Fruit fly (Drosophila melanogaster) whole organism, embryonic: ENCODE measurements around the gene Mnn1.

ENCODE experiments used
- CG12155 ChIP-seq: fragments of 200-800 bp; sonication (Bioruptor generic); optimal IDR thresholded peaks from 3 replicates; lab custom pipeline; 2016; ENCODE audit warnings: missing biosample characterization, missing genetic modification characterization
- CG2129 ChIP-seq: fragments of 200-800 bp; sonication (Bioruptor generic); IDR thresholded peaks from 2 replicates; pipeline ENCODE4 v1.3.6; 2022; ENCODE audit warnings: missing biosample characterization, missing genetic modification characterization; ENCODE audit not compliant: partially characterized antibody
- CG6175 ChIP-seq: fragments of 200-800 bp; sonication (Bioruptor generic); IDR thresholded peaks from 3 replicates; pipeline ENCODE4 v1.3.6; 2022; ENCODE audit warnings: missing biosample characterization, missing genetic modification characterization
- CG6813 ChIP-seq: fragments of 200-800 bp; sonication (Bioruptor generic); optimal IDR thresholded peaks from 2 replicates; lab custom pipeline; 2017; ENCODE audit warnings: missing biosample characterization, missing genetic modification characterization, mild to moderate bottlenecking, moderate library complexity, missing genetic modification reagents
- Dad ChIP-seq: fragments of 200-800 bp; sonication (Bioruptor generic); optimal IDR thresholded peaks from 3 replicates; lab custom pipeline; 2016; ENCODE audit warnings: missing biosample characterization, missing genetic modification characterization
- Hmx ChIP-seq: fragments of 200-800 bp; sonication (Bioruptor generic); optimal IDR thresholded peaks from 2 replicates; lab custom pipeline; 2016; ENCODE audit warnings: missing biosample characterization, missing genetic modification characterization
- Nf-YA ChIP-seq: fragments of 200-800 bp; sonication (Bioruptor generic); IDR thresholded peaks from 2 replicates; pipeline ENCODE4 v1.3.6; 2022; ENCODE audit warnings: missing biosample characterization, missing genetic modification characterization
- ash1 ChIP-seq: fragments of 200-800 bp; sonication (Bioruptor generic); optimal IDR thresholded peaks from 2 replicates; lab custom pipeline; 2018; ENCODE audit warnings: missing biosample characterization, mild to moderate bottlenecking, missing genetic modification characterization
- cad ChIP-seq: fragments of >200 bp; optimal IDR thresholded peaks from 2 replicates; lab custom pipeline; 2017; ENCODE audit warnings: missing biosample characterization, missing genetic modification characterization
- cato ChIP-seq: fragments of 200-800 bp; sonication (Bioruptor generic); optimal IDR thresholded peaks from 2 replicates; lab custom pipeline; 2016; ENCODE audit warnings: missing biosample characterization, missing genetic modification characterization, borderline replicate concordance
- insv ChIP-seq, 2 experiments: fragments of 200-800 bp; sonication (Bioruptor generic); optimal IDR thresholded peaks; 3 replicates each; lab custom pipeline; 2016 to 2018; ENCODE audit warnings: missing biosample characterization in 2 of 2, missing genetic modification characterization in 2 of 2
- jumu ChIP-seq: fragments of 200-800 bp; sonication (Bioruptor generic); optimal IDR thresholded peaks from 3 replicates; lab custom pipeline; 2016; ENCODE audit warnings: missing biosample characterization, missing genetic modification characterization
- ttk ChIP-seq: fragments of 200-800 bp; sonication (Bioruptor generic); IDR thresholded peaks from 2 replicates; pipeline ENCODE4 v2.1.2; 2022; ENCODE audit warnings: missing biosample characterization, missing genetic modification characterization

DNA sequence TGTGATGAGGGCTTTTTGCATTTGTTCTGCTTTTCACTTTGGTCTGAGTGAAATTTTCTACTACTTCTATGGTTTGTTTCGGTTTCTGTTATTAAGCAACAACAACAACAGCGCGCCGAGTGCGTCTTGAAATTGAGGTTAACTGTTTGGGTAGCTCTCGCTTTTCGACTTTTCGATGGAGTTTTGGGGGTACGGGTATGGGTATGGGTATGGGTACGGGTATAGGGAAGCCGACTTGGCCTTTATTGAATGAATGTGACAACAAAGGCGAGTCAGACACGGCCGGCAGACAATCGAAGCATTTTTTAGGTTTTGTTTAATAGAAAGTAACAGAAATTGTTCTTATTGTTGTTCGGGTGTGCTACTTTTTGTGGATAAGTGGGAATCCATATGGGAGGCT is 48.5 kb upstream of the Mnn1 start:
- TF ChIP-seq jumu (GFP tag; lab: Kevin White, UChicago) = no peak
- TF ChIP-seq CG12155 (GFP tag; lab: Kevin White, UChicago) = no peak
- no peak for TF ChIP-seq insv (GFP tag; optimal IDR thresholded peaks at IDR 0.05; lab: Kevin White, UChicago)
- no peak for TF ChIP-seq ash1 (GFP tag; lab: Kevin White, UChicago)
- no peak for TF ChIP-seq CG6813 (GFP tag; lab: Kevin White, UChicago)
- no peak for TF ChIP-seq Dad (GFP tag; lab: Kevin White, UChicago)
- no peak for TF ChIP-seq cato
- TF ChIP-seq Hmx (GFP tag; lab: Kevin White, UChicago) = no peak
- no peak for TF ChIP-seq Nf-YA (GFP tag; lab: Robert Waterston, UW)
- TF ChIP-seq cad (GFP tag; lab: Kevin White, UChicago) = no peak
- no peak for TF ChIP-seq CG6175 (GFP tag; lab: Robert Waterston, UW)
- no peak for TF ChIP-seq CG2129
- no peak for TF ChIP-seq ttk (GFP tag; lab: Robert Waterston, UW)
